Worm (Caenorhabditis elegans): Measurements from ENCODE around the gene cky-1.

DNA sequence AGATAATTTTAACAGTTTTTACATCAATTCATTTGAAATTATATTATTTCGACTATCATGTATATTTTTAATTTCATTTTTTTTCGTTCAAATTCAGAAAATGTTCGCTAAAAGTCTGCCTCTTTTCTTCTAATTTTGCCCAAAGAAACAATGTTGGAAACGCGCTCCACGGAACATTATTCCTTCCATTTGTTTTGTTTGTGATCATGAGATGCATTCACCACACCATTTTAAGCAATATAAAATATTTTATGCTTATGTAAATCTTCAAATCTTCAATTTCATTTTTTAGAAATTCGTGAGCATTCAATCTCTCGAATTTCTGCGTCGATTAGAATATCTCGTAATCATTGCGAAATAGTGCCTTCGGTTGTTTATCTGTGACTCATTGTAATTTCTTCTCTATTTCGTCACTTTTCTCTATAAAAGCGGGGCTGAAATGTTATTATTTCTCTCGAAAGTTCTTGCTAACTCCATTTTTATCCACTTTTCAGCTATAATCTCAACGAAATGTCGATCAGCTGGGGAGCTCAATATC is 39.1 kb upstream of the cky-1 start, which contains the start of gene istr-1:
- TF ChIP-seq madf-6 (GFP tag; IDR thresholded peaks at IDR 0.05) = no peak
- no peak for TF ChIP-seq hlh-12 (tag; optimal IDR thresholded peaks at IDR 0.05)
- TF ChIP-seq rcor-1 (GFP tag; IDR thresholded peaks at IDR 0.05) = no peak
- no peak for TF ChIP-seq pha-4 (tag; optimal IDR thresholded peaks at IDR 0.05)
- TF ChIP-seq madf-10 (tag; optimal IDR thresholded peaks at IDR 0.05) = no peak
- TF ChIP-seq K11D2.4 (GFP tag; IDR thresholded peaks at IDR 0.05) = no peak

All from whole organism, young adult.